Worm (Caenorhabditis elegans) whole organism, L2 larva: ENCODE results near the gene rpl-37.
A peak's percentile ranks its signal among the peaks of the same experiment; 100 is the strongest.

ENCODE experiments used
- C34F6.9 ChIP-seq: fragments of 150-350 bp; optimal IDR thresholded peaks from 2 replicates; lab custom pipeline; 2014; ENCODE audit warnings: missing biosample characterization, missing genetic modification characterization
- F13H6.1 ChIP-seq: sonication (generic microtip); optimal IDR thresholded peaks from 2 replicates; lab custom pipeline; 2016; ENCODE audit warnings: missing genetic modification characterization, missing compliant biosample characterization
- R02D3.7 ChIP-seq: fragments of 150-350 bp; optimal IDR thresholded peaks from 2 replicates; lab custom pipeline; 2014; ENCODE audit warnings: missing biosample characterization, missing genetic modification characterization
- Y55F3AM.14 ChIP-seq: fragments of 200-800 bp; sonication (Bioruptor generic); optimal IDR thresholded peaks from 2 replicates; lab custom pipeline; 2018; ENCODE audit warnings: mild to moderate bottlenecking, missing genetic modification characterization, missing compliant biosample characterization
- ZK546.5 ChIP-seq: sonication (generic microtip); optimal IDR thresholded peaks from 2 replicates; lab custom pipeline; 2017; ENCODE audit warnings: missing biosample characterization, missing genetic modification characterization
- alr-1 ChIP-seq: fragments of 150-350 bp; optimal IDR thresholded peaks from 2 replicates; lab custom pipeline; 2014; ENCODE audit warnings: missing biosample characterization, missing genetic modification characterization
- aly-2 ChIP-seq: fragments of 150-350 bp; optimal IDR thresholded peaks from 2 replicates; lab custom pipeline; 2014; ENCODE audit warnings: missing biosample characterization, missing genetic modification characterization
- ama-1 ChIP-seq: fragments of 150-350 bp; optimal IDR thresholded peaks from 2 replicates; lab custom pipeline; 2018; ENCODE audit warnings: inconsistent platforms
- blmp-1 ChIP-seq: sonication (generic microtip); optimal IDR thresholded peaks from 2 replicates; lab custom pipeline; 2017; ENCODE audit warnings: missing genetic modification characterization, mild to moderate bottlenecking, missing compliant biosample characterization, antibody characterized with exemption, moderate library complexity; ENCODE audit not compliant: insufficient read depth
- ceh-16 ChIP-seq: fragments of 150-350 bp; optimal IDR thresholded peaks from 2 replicates; lab custom pipeline; 2014; ENCODE audit warnings: missing biosample characterization, missing genetic modification characterization
- ceh-82 ChIP-seq: fragments of 150-350 bp; optimal IDR thresholded peaks from 2 replicates; lab custom pipeline; 2014; ENCODE audit warnings: missing biosample characterization, missing genetic modification characterization
- crh-2 ChIP-seq: sonication (generic microtip); optimal IDR thresholded peaks from 2 replicates; lab custom pipeline; 2017; ENCODE audit warnings: missing biosample characterization, missing genetic modification characterization
- dmd-4 ChIP-seq: sonication (generic microtip); optimal IDR thresholded peaks from 2 replicates; lab custom pipeline; 2017; ENCODE audit warnings: missing biosample characterization, missing genetic modification characterization
- egl-27 ChIP-seq: sonication (generic microtip); optimal IDR thresholded peaks from 3 replicates; lab custom pipeline; 2017; ENCODE audit warnings: missing biosample characterization, missing genetic modification reagents, missing genetic modification characterization
- elt-1 ChIP-seq: fragments of 150-350 bp; optimal IDR thresholded peaks from 2 replicates; lab custom pipeline; 2014; ENCODE audit warnings: missing biosample characterization, missing genetic modification characterization
- elt-3 ChIP-seq: sonication (generic microtip); optimal IDR thresholded peaks from 2 replicates; lab custom pipeline; 2017; ENCODE audit warnings: missing biosample characterization, missing genetic modification characterization
- fos-1 ChIP-seq: fragments of 150-350 bp; optimal IDR thresholded peaks from 2 replicates; lab custom pipeline; 2014; ENCODE audit warnings: missing biosample characterization, missing genetic modification characterization
- gmeb-1 ChIP-seq: fragments of 150-350 bp; optimal IDR thresholded peaks from 2 replicates; lab custom pipeline; 2014; ENCODE audit warnings: missing biosample characterization, missing genetic modification characterization
- lin-11 ChIP-seq: fragments of 150-350 bp; sonication (generic microtip); optimal IDR thresholded peaks from 2 replicates; lab custom pipeline; 2014; ENCODE audit warnings: missing biosample characterization, missing genetic modification characterization, inconsistent platforms, mixed read lengths
- lin-13 ChIP-seq: fragments of 150-350 bp; optimal IDR thresholded peaks from 2 replicates; lab custom pipeline; 2014; ENCODE audit warnings: missing biosample characterization, missing genetic modification reagents, missing genetic modification characterization
- lin-39 ChIP-seq: fragments of 150-350 bp; optimal IDR thresholded peaks from 2 replicates; lab custom pipeline; 2014; ENCODE audit warnings: missing biosample characterization, missing genetic modification reagents, missing genetic modification characterization
- lsy-2 ChIP-seq, 2 experiments: fragments of 150-350 bp in 1 of 2; sonication (generic microtip) in 1 of 2; optimal IDR thresholded peaks; 2 replicates each; lab custom pipeline; 2014 to 2017; ENCODE audit warnings: missing biosample characterization in 2 of 2, missing genetic modification characterization in 2 of 2
- mab-5 ChIP-seq: fragments of 150-350 bp; optimal IDR thresholded peaks from 2 replicates; lab custom pipeline; 2014; ENCODE audit warnings: missing biosample characterization, missing genetic modification characterization
- mbf-1 ChIP-seq: sonication (generic microtip); optimal IDR thresholded peaks from 2 replicates; lab custom pipeline; 2017; ENCODE audit warnings: missing biosample characterization, missing genetic modification characterization
- mdl-1 ChIP-seq, 2 experiments: fragments of 150-350 bp in 1 of 2; sonication (generic microtip) in 1 of 2; optimal IDR thresholded peaks; 2 replicates each; lab custom pipeline; 2017; ENCODE audit warnings: missing biosample characterization in 2 of 2, missing genetic modification characterization in 2 of 2
- nhr-10 ChIP-seq: sonication (generic microtip); optimal IDR thresholded peaks from 2 replicates; lab custom pipeline; 2017; ENCODE audit warnings: missing biosample characterization, missing genetic modification characterization
- nhr-11 ChIP-seq: fragments of 150-350 bp; optimal IDR thresholded peaks from 2 replicates; lab custom pipeline; 2014; ENCODE audit warnings: missing biosample characterization, missing genetic modification characterization
- nhr-12 ChIP-seq: fragments of 150-350 bp; optimal IDR thresholded peaks from 2 replicates; lab custom pipeline; 2014; ENCODE audit warnings: missing biosample characterization, missing genetic modification characterization
- nhr-129 ChIP-seq: fragments of 150-350 bp; optimal IDR thresholded peaks from 2 replicates; lab custom pipeline; 2014; ENCODE audit warnings: missing biosample characterization, missing genetic modification characterization
- nhr-21 ChIP-seq: fragments of 150-350 bp; optimal IDR thresholded peaks from 2 replicates; lab custom pipeline; 2014; ENCODE audit warnings: missing biosample characterization, missing genetic modification characterization
- nhr-23 ChIP-seq: fragments of 150-350 bp; optimal IDR thresholded peaks from 2 replicates; lab custom pipeline; 2014; ENCODE audit warnings: missing biosample characterization, missing genetic modification reagents, missing genetic modification characterization
- nhr-237 ChIP-seq: fragments of 150-350 bp; optimal IDR thresholded peaks from 2 replicates; lab custom pipeline; 2014; ENCODE audit warnings: missing biosample characterization, missing genetic modification characterization
- nhr-25 ChIP-seq: fragments of 150-350 bp; sonication (generic microtip); optimal IDR thresholded peaks from 3 replicates; lab custom pipeline; 2014; ENCODE audit warnings: missing biosample characterization, missing genetic modification characterization
- nhr-6 ChIP-seq: fragments of 150-350 bp; optimal IDR thresholded peaks from 2 replicates; lab custom pipeline; 2014; ENCODE audit warnings: missing biosample characterization, missing genetic modification characterization
- nhr-77 ChIP-seq: fragments of 150-350 bp; optimal IDR thresholded peaks from 2 replicates; lab custom pipeline; 2014; ENCODE audit warnings: missing biosample characterization, missing genetic modification characterization
- peb-1 ChIP-seq: fragments of 150-350 bp; optimal IDR thresholded peaks from 2 replicates; lab custom pipeline; 2014; ENCODE audit warnings: missing biosample characterization, missing genetic modification characterization
- sem-4 ChIP-seq: fragments of 150-350 bp; optimal IDR thresholded peaks from 2 replicates; lab custom pipeline; 2014; ENCODE audit warnings: missing biosample characterization, missing genetic modification reagents, missing genetic modification characterization
- skn-1 ChIP-seq: sonication (generic microtip); optimal IDR thresholded peaks from 2 replicates; lab custom pipeline; 2017; ENCODE audit warnings: missing biosample characterization, missing genetic modification characterization
- sma-3 ChIP-seq: sonication (generic microtip); optimal IDR thresholded peaks from 2 replicates; lab custom pipeline; 2016; ENCODE audit warnings: missing genetic modification reagents, missing genetic modification characterization, missing compliant biosample characterization
- sma-9 ChIP-seq, 2 experiments: fragments of 150-350 bp in 1 of 2; sonication (generic microtip) in 1 of 2; optimal IDR thresholded peaks; 2 replicates each; lab custom pipeline; 2014 to 2016; ENCODE audit warnings: missing genetic modification characterization in 2 of 2, mild to moderate bottlenecking in 1 of 2, missing biosample characterization in 1 of 2, missing compliant biosample characterization in 1 of 2, missing genetic modification reagents in 1 of 2, moderate library complexity in 1 of 2
- snpc-4 ChIP-seq: fragments of 150-350 bp; optimal IDR thresholded peaks from 2 replicates; lab custom pipeline; 2014; ENCODE audit warnings: missing biosample characterization, missing genetic modification characterization
- unc-39 ChIP-seq: fragments of 150-350 bp; optimal IDR thresholded peaks from 2 replicates; lab custom pipeline; 2014; ENCODE audit warnings: missing biosample characterization, missing genetic modification characterization
- unc-55 ChIP-seq: fragments of 150-350 bp; sonication (generic microtip); optimal IDR thresholded peaks from 3 replicates; lab custom pipeline; 2014; ENCODE audit warnings: missing biosample characterization, missing genetic modification reagents, missing genetic modification characterization
- unc-62 ChIP-seq: fragments of 150-350 bp; optimal IDR thresholded peaks from 2 replicates; lab custom pipeline; 2014; ENCODE audit warnings: missing biosample characterization, missing genetic modification reagents, missing genetic modification characterization
- zag-1 ChIP-seq: fragments of 150-350 bp; optimal IDR thresholded peaks from 2 replicates; lab custom pipeline; 2014; ENCODE audit warnings: missing biosample characterization, missing genetic modification characterization
- ztf-1 ChIP-seq: fragments of 200-800 bp; sonication (Bioruptor generic); conservative IDR thresholded peaks from 2 replicates; pipeline ENCODE4 v1.3.6; 2022; ENCODE audit warnings: missing genetic modification characterization, missing compliant biosample characterization
- ztf-11 ChIP-seq: sonication (generic microtip); optimal IDR thresholded peaks from 2 replicates; lab custom pipeline; 2017; ENCODE audit warnings: missing biosample characterization, missing genetic modification characterization
- ztf-4 ChIP-seq: fragments of 150-350 bp; optimal IDR thresholded peaks from 2 replicates; lab custom pipeline; 2014; ENCODE audit warnings: missing biosample characterization, missing genetic modification characterization

Gene rpl-37

ce11 chrIII:3505051-3505548 lies 23.3 kb upstream of the rpl-37 start, which contains the start of gene lias-1:
lias-1 (minus strand) TSS chrIII:3505101.
- TF ChIP-seq nhr-10 (tag; lab: Kevin White, UChicago) (no peak), nhr-11 (tag; lab: Kevin White, UChicago) (no peak), Y55F3AM.14 (GFP tag; lab: Kevin White, UChicago) (no peak), ztf-11 (tag; lab: Kevin White, UChicago) (no peak), nhr-23 (no peak), nhr-21 (tag; lab: Kevin White, UChicago) (peak; percentile 71), ceh-82 (no peak), lin-13 (peak; percentile 85), gmeb-1 (tag; lab: Kevin White, UChicago) (peak; percentile 79), egl-27 (tag; lab: Kevin White, UChicago) (no peak), lin-39 (tag; lab: Kevin White, UChicago) (no peak), ztf-1 (GFP tag; lab: Robert Waterston, UW) (no peak), alr-1 (tag; lab: Kevin White, UChicago) (no peak), peb-1 (tag; lab: Kevin White, UChicago) (no peak), fos-1 (peak; percentile 76), nhr-129 (peak; percentile 91), nhr-25 (tag; lab: Kevin White, UChicago) (peak; percentile 86), nhr-12 (no peak), skn-1 (tag; lab: Kevin White, UChicago) (no peak), nhr-237 (no peak), snpc-4 (tag; lab: Kevin White, UChicago) (peak; percentile 57), elt-3 (tag; lab: Kevin White, UChicago) (no peak), sma-9 (GFP tag; optimal IDR thresholded peaks at IDR 0.05; lab: Kevin White, UChicago) (peak; percentile 55), sma-9 (tag; optimal IDR thresholded peaks at IDR 0.05; lab: Kevin White, UChicago) (no peak), lin-11 (tag; lab: Kevin White, UChicago) (peak; percentile 69), zag-1 (peak; percentile 29), blmp-1 (tag; lab: Kevin White, UChicago) (peak; percentile 75), ztf-4 (tag; lab: Kevin White, UChicago) (peak; percentile 40), nhr-77 (tag; lab: Kevin White, UChicago) (no peak), ama-1 (lab: Kevin White, UChicago) (peak; percentile 49), nhr-6 (tag; lab: Kevin White, UChicago) (no peak), lsy-2 (tag; optimal IDR thresholded peaks at IDR 0.05; lab: Kevin White, UChicago) (peak; percentile 91 to 98), mab-5 (peak; percentile 23), sem-4 (tag; lab: Kevin White, UChicago) (peak; percentile 43), unc-62 (no peak), F13H6.1 (tag; lab: Kevin White, UChicago) (peak; percentile 60), mdl-1 (tag; optimal IDR thresholded peaks at IDR 0.05; lab: Kevin White, UChicago) (peak in 1 of 2 experiments; percentile 21), crh-2 (tag; lab: Kevin White, UChicago) (peak; percentile 88), ZK546.5 (tag; lab: Kevin White, UChicago) (no peak), ceh-16 (tag; lab: Kevin White, UChicago) (peak; percentile 23), mbf-1 (tag; lab: Kevin White, UChicago) (no peak), C34F6.9 (tag; lab: Kevin White, UChicago) (peak; percentile 92), R02D3.7 (tag; lab: Kevin White, UChicago) (no peak), aly-2 (tag; lab: Kevin White, UChicago) (no peak), unc-39 (tag; lab: Kevin White, UChicago) (no peak), elt-1 (no peak), dmd-4 (tag; lab: Kevin White, UChicago) (no peak), unc-55 (GFP tag; lab: Kevin White, UChicago) (peak; percentile 93), sma-3 (GFP tag; lab: Kevin White, UChicago) (peak; percentile 64)
